Worm (Caenorhabditis elegans): ENCODE results near the gene C03E10.3.

C03E10.3 gene

ce11 chrV:11307781-11308180, 21.6 kb downstream of the C03E10.3 start (continued):
- no peak for TF ChIP-seq ceh-88 (GFP tag; IDR thresholded peaks at IDR 0.05)
- peak; percentile 17 for TF ChIP-seq nhr-19 (GFP tag; conservative IDR thresholded peaks at IDR 0.05)
- TF ChIP-seq ceh-90 (tag; optimal IDR thresholded peaks at IDR 0.05), result no peak
- no peak for TF ChIP-seq mep-1 (tag; optimal IDR thresholded peaks at IDR 0.05)
- TF ChIP-seq lin-39 (tag; optimal IDR thresholded peaks at IDR 0.05), result no peak
- no peak for TF ChIP-seq skn-1 (tag; optimal IDR thresholded peaks at IDR 0.05)
- TF ChIP-seq tbx-2 (tag; optimal IDR thresholded peaks at IDR 0.05), result no peak
- TF ChIP-seq ceh-82 (tag; optimal IDR thresholded peaks at IDR 0.05), result no peak
- no peak for TF ChIP-seq ets-5 (GFP tag; IDR thresholded peaks at IDR 0.05)
- peak; percentile 16 for TF ChIP-seq snu-23 (GFP tag; optimal IDR thresholded peaks at IDR 0.05)
- TF ChIP-seq unc-130 (tag; optimal IDR thresholded peaks at IDR 0.05), result no peak
- TF ChIP-seq nhr-84 (tag; optimal IDR thresholded peaks at IDR 0.05), result no peak
- no peak for TF ChIP-seq sup-37 (GFP tag; optimal IDR thresholded peaks at IDR 0.05)
- TF ChIP-seq efl-1 (optimal IDR thresholded peaks at IDR 0.05), result no peak
- no peak for TF ChIP-seq efl-1 (GFP tag; optimal IDR thresholded peaks at IDR 0.05 in 1 of 2)
- TF ChIP-seq nhr-71 (tag; optimal IDR thresholded peaks at IDR 0.05), result peak; percentile 37
- TF ChIP-seq dpl-1 (GFP tag; optimal IDR thresholded peaks at IDR 0.05), result no peak

- TF ChIP-seq elt-3 (tag; optimal IDR thresholded peaks at IDR 0.05) (no peak), lin-13 (GFP tag; optimal IDR thresholded peaks at IDR 0.05) (no peak), nhr-47 (tag; optimal IDR thresholded peaks at IDR 0.05) (no peak), ceh-90 (tag; optimal IDR thresholded peaks at IDR 0.05) (no peak), aly-2 (tag; optimal IDR thresholded peaks at IDR 0.05) (no peak), ama-1 (optimal IDR thresholded peaks at IDR 0.05) (no peak), unc-98 (GFP tag; IDR thresholded peaks at IDR 0.05) (no peak), egl-27 (tag; optimal IDR thresholded peaks at IDR 0.05) (no peak), isw-1 (GFP tag; IDR thresholded peaks at IDR 0.05) (no peak), hlh-4 (tag; optimal IDR thresholded peaks at IDR 0.05) (no peak), nhr-76 (tag; optimal IDR thresholded peaks at IDR 0.05) (no peak), lin-39 (tag; optimal IDR thresholded peaks at IDR 0.05) (no peak), pag-3 (tag; optimal IDR thresholded peaks at IDR 0.05; ENCODE audit: borderline replicate concordance, insufficient read depth) (no peak)
These were observed 22.1 kb downstream of the C03E10.3 start, which contains the start of gene snf-11 for ce11 chrV:11308346-11308745. Gene snf-11, minus strand, starts transcription at chrV:11308446.

- TF ChIP-seq lsy-2 (tag; optimal IDR thresholded peaks at IDR 0.05) (peak in 1 of 2 experiments; percentile 35), fkh-10 (GFP tag; optimal IDR thresholded peaks at IDR 0.05) (no peak), swsn-7 (tag; optimal IDR thresholded peaks at IDR 0.05) (peak; percentile 17), xbp-1 (tag; optimal IDR thresholded peaks at IDR 0.05) (no peak), fkh-8 (tag; optimal IDR thresholded peaks at IDR 0.05) (no peak), Y116A8C.19 (tag; optimal IDR thresholded peaks at IDR 0.05; ENCODE audit: borderline replicate concordance) (no peak), nhr-19 (GFP tag; conservative IDR thresholded peaks at IDR 0.05) (peak; percentile 41), lir-3 (tag; optimal IDR thresholded peaks at IDR 0.05; ENCODE audit: poor library complexity) (no peak), dsc-1 (tag; optimal IDR thresholded peaks at IDR 0.05) (peak; percentile 23), nhr-71 (tag; optimal IDR thresholded peaks at IDR 0.05) (peak; percentile 80), sptf-1 (tag; optimal IDR thresholded peaks at IDR 0.05) (no peak), ceh-63 (GFP tag; optimal IDR thresholded peaks at IDR 0.05) (no peak), zip-4 (GFP tag; optimal IDR thresholded peaks at IDR 0.05) (no peak), sup-37 (GFP tag; optimal IDR thresholded peaks at IDR 0.05) (no peak), nhr-85 (tag) (no peak), lin-39 (tag; optimal IDR thresholded peaks at IDR 0.05) (no peak), nhr-20 (tag; optimal IDR thresholded peaks at IDR 0.05) (peak; percentile 47), C16A3.4 (tag; optimal IDR thresholded peaks at IDR 0.05) (no peak), mef-2 (tag; optimal IDR thresholded peaks at IDR 0.05) (no peak), unc-130 (tag; optimal IDR thresholded peaks at IDR 0.05) (peak; percentile 60), egl-27 (tag; optimal IDR thresholded peaks at IDR 0.05) (no peak), isw-1 (GFP tag; IDR thresholded peaks at IDR 0.05) (no peak), lin-13 (GFP tag; optimal IDR thresholded peaks at IDR 0.05) (no peak), F16B12.6 (tag; optimal IDR thresholded peaks at IDR 0.05) (no peak), vab-15 (tag; optimal IDR thresholded peaks at IDR 0.05) (no peak), fkh-4 (tag; optimal IDR thresholded peaks at IDR 0.05; ENCODE audit: borderline replicate concordance) (no peak), ceh-88 (GFP tag; IDR thresholded peaks at IDR 0.05) (no peak), alr-1 (tag; optimal IDR thresholded peaks at IDR 0.05; ENCODE audit: borderline replicate concordance) (no peak), skn-1 (tag; optimal IDR thresholded peaks at IDR 0.05) (peak; percentile 4), unc-62 (GFP tag; optimal IDR thresholded peaks at IDR 0.05) (no peak), ceh-90 (tag; optimal IDR thresholded peaks at IDR 0.05) (no peak), nhr-11 (tag; optimal IDR thresholded peaks at IDR 0.05) (no peak)
These were observed 22.7 kb downstream of the C03E10.3 start for ce11 chrV:11308915-11309314.
